Fruit fly (Drosophila melanogaster) whole organism, embryonic: Measurements from ENCODE around the gene FucTD.

ENCODE experiments used
- CG12659 ChIP-seq: fragments of 200-800 bp; sonication (Bioruptor generic); optimal IDR thresholded peaks from 3 replicates; lab custom pipeline; 2017; ENCODE audit warnings: mild to moderate bottlenecking, missing biosample characterization, missing genetic modification reagents, missing genetic modification characterization
- CG2120 ChIP-seq: fragments of 200-800 bp; sonication (Bioruptor generic); optimal IDR thresholded peaks from 3 replicates; lab custom pipeline; 2016; ENCODE audit warnings: missing biosample characterization, missing genetic modification characterization
- CG2678 ChIP-seq: fragments of 200-800 bp; sonication (Bioruptor generic); optimal IDR thresholded peaks from 3 replicates; lab custom pipeline; 2019; ENCODE audit warnings: missing biosample characterization, mild to moderate bottlenecking, missing genetic modification characterization, moderate library complexity
- H2.0 ChIP-seq: fragments of 200-800 bp; sonication (Bioruptor generic); IDR thresholded peaks from 2 replicates; pipeline ENCODE4 v1.3.6; 2022; ENCODE audit warnings: missing biosample characterization, missing genetic modification characterization
- Hr51 ChIP-seq, 2 experiments: fragments of 200-800 bp; sonication (Bioruptor generic); optimal IDR thresholded peaks; 2 replicates in 1 of 2; 3 replicates in 1 of 2; lab custom pipeline; 2016 to 2018; ENCODE audit warnings: missing biosample characterization in 2 of 2, missing genetic modification characterization in 2 of 2, mild to moderate bottlenecking in 1 of 2, moderate library complexity in 1 of 2

DNA sequence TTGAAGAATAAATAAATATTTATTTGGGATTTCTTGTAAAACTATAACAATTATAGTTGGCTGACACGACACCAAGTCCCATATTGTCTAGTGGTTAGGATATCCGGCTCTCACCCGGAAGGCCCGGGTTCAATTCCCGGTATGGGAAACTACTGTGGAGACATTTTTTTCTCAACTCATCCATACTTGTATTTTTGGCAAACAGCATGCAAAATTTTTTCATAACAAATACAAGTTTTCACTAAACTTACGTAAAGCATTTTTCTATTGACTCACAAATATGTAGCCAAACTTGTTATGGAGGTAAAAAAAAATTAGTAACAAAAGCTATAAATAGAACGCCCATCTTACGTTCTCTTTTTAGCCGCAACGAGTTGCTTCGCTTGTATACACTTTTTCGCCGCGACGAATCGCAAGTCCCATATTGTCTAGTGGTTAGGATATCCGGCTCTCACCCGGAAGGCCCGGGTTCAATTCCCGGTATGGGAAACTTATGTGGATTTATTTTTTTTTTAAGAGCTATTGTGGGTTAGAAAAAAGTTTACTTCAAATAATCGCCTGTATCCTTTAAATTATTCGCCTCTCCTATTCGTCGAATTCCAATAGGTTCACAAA lies 14.6 kb upstream of the FucTD start:
- TF ChIP-seq Hr51 (GFP tag; optimal IDR thresholded peaks at IDR 0.05; lab: Kevin White, UChicago): no peak
- no peak for TF ChIP-seq CG2678 (tag; lab: Kevin White, UChicago)
- no peak for TF ChIP-seq CG12659 (GFP tag; lab: Kevin White, UChicago)
- no peak for TF ChIP-seq H2.0
- TF ChIP-seq CG2120: no peak
